Fruit fly (Drosophila melanogaster) whole organism, embryonic: ENCODE data around the gene CG43922.

Experiments
- Aef1 ChIP-seq: fragments of 200-800 bp; sonication (Bioruptor generic); IDR thresholded peaks from 3 replicates; pipeline ENCODE4 v1.3.6; 2022; ENCODE audit warnings: missing biosample characterization, missing genetic modification characterization
- Atf3 ChIP-seq: fragments of 200-800 bp; sonication (Bioruptor generic); optimal IDR thresholded peaks from 3 replicates; lab custom pipeline; 2016; ENCODE audit warnings: missing biosample characterization, missing genetic modification characterization
- Bteb2 ChIP-seq: fragments of 200-800 bp; sonication (Bioruptor generic); optimal IDR thresholded peaks from 2 replicates; lab custom pipeline; 2016; ENCODE audit warnings: missing biosample characterization, missing genetic modification characterization
- CG10274 ChIP-seq: fragments of 200-800 bp; sonication (Bioruptor generic); optimal IDR thresholded peaks from 3 replicates; lab custom pipeline; 2017; ENCODE audit warnings: missing biosample characterization, mild to moderate bottlenecking, missing genetic modification characterization
- CG10959 ChIP-seq: fragments of 200-800 bp; sonication (Bioruptor generic); IDR thresholded peaks from 2 replicates; pipeline ENCODE4 v1.3.6; 2022; ENCODE audit warnings: missing biosample characterization, missing genetic modification characterization
- CG11093 ChIP-seq: fragments of 200-800 bp; sonication (Bioruptor generic); IDR thresholded peaks from 3 replicates; pipeline ENCODE4 v1.3.6; 2022; ENCODE audit warnings: missing biosample characterization, missing genetic modification characterization
- CG11723 ChIP-seq: fragments of 200-800 bp; sonication (Bioruptor generic); optimal IDR thresholded peaks from 2 replicates; lab custom pipeline; 2017; ENCODE audit warnings: missing biosample characterization, mild to moderate bottlenecking, missing genetic modification characterization
- CG16813 ChIP-seq: fragments of 200-800 bp; sonication (Bioruptor generic); IDR thresholded peaks from 3 replicates; pipeline ENCODE4 v1.3.6; 2022; ENCODE audit warnings: missing biosample characterization, missing genetic modification characterization; ENCODE audit not compliant: partially characterized antibody
- CG17328 ChIP-seq: fragments of 200-800 bp; sonication (Bioruptor generic); IDR thresholded peaks from 2 replicates; pipeline ENCODE4 v1.3.6; 2022; ENCODE audit warnings: missing biosample characterization, missing genetic modification characterization
- CG2875 ChIP-seq: fragments of 200-800 bp; sonication (Bioruptor generic); optimal IDR thresholded peaks from 2 replicates; lab custom pipeline; 2017; ENCODE audit warnings: missing biosample characterization, mild to moderate bottlenecking, missing genetic modification characterization, missing genetic modification reagents
- CG4360 ChIP-seq: fragments of 200-800 bp; sonication (Bioruptor generic); IDR thresholded peaks from 2 replicates; pipeline ENCODE4 v1.3.6; 2022; ENCODE audit warnings: missing biosample characterization, missing genetic modification characterization
- CG4617 ChIP-seq: fragments of 200-800 bp; sonication (Bioruptor generic); optimal IDR thresholded peaks from 3 replicates; lab custom pipeline; 2016; ENCODE audit warnings: missing biosample characterization, missing genetic modification characterization, borderline replicate concordance
- CG4730 ChIP-seq: fragments of 200-800 bp; sonication (Bioruptor generic); IDR thresholded peaks from 2 replicates; pipeline ENCODE4 v1.3.6; 2022; ENCODE audit warnings: missing biosample characterization, missing genetic modification characterization
- CG4854 ChIP-seq: fragments of 200-800 bp; sonication (Bioruptor generic); optimal IDR thresholded peaks from 2 replicates; lab custom pipeline; 2016; ENCODE audit warnings: missing biosample characterization, missing genetic modification characterization, inconsistent platforms
- CG6813 ChIP-seq: fragments of 200-800 bp; sonication (Bioruptor generic); optimal IDR thresholded peaks from 2 replicates; lab custom pipeline; 2017; ENCODE audit warnings: missing biosample characterization, missing genetic modification characterization, mild to moderate bottlenecking, moderate library complexity, missing genetic modification reagents
- CG8359 ChIP-seq: fragments of 200-800 bp; sonication (Bioruptor generic); optimal IDR thresholded peaks from 2 replicates; lab custom pipeline; 2017; ENCODE audit warnings: missing biosample characterization, mild to moderate bottlenecking, missing genetic modification characterization, borderline replicate concordance
- Chrac-16 ChIP-seq: fragments of 200-800 bp; sonication (Bioruptor generic); optimal IDR thresholded peaks from 3 replicates; lab custom pipeline; 2016; ENCODE audit warnings: missing biosample characterization, missing genetic modification characterization
- D ChIP-seq, 2 experiments: fragments of 200-800 bp in 1 of 2; fragments of >200 bp in 1 of 2; sonication (Bioruptor generic) in 1 of 2; optimal IDR thresholded peaks; 2 replicates in 1 of 2; 3 replicates in 1 of 2; lab custom pipeline; 2017; ENCODE audit warnings: mild to moderate bottlenecking in 1 of 2, missing biosample characterization in 1 of 2, missing genetic modification characterization in 1 of 2, missing genetic modification reagents in 1 of 2
- Dfd ChIP-seq, 2 experiments: fragments of >200 bp; optimal IDR thresholded peaks; 2 replicates each; lab custom pipeline; 2017; ENCODE audit warnings: missing biosample characterization in 2 of 2, missing genetic modification characterization in 2 of 2
- Elba2 ChIP-seq: fragments of 200-800 bp; sonication (Bioruptor generic); optimal IDR thresholded peaks from 3 replicates; lab custom pipeline; 2016; ENCODE audit warnings: missing biosample characterization, missing genetic modification characterization
- Hmr ChIP-seq: fragments of 200-800 bp; sonication (Bioruptor generic); optimal IDR thresholded peaks from 3 replicates; lab custom pipeline; 2017; ENCODE audit warnings: mild to moderate bottlenecking, missing biosample characterization, missing genetic modification reagents, missing genetic modification characterization
- MBD-R2 ChIP-seq: fragments of 200-800 bp; sonication (Bioruptor generic); IDR thresholded peaks from 2 replicates; pipeline ENCODE4 v1.3.6; 2022; ENCODE audit warnings: missing biosample characterization, missing genetic modification characterization
- MESR4 ChIP-seq: fragments of 200-800 bp; sonication (Bioruptor generic); optimal IDR thresholded peaks from 2 replicates; lab custom pipeline; 2018; ENCODE audit warnings: missing biosample characterization, mild to moderate bottlenecking, missing genetic modification characterization, moderate library complexity
- Meics ChIP-seq: fragments of 200-800 bp; sonication (Bioruptor generic); optimal IDR thresholded peaks from 2 replicates; lab custom pipeline; 2017; ENCODE audit warnings: missing biosample characterization, mild to moderate bottlenecking, missing genetic modification characterization
- Nf-YA ChIP-seq: fragments of 200-800 bp; sonication (Bioruptor generic); IDR thresholded peaks from 2 replicates; pipeline ENCODE4 v1.3.6; 2022; ENCODE audit warnings: missing biosample characterization, missing genetic modification characterization
- Sry-β ChIP-seq: fragments of 200-800 bp; sonication (Bioruptor generic); optimal IDR thresholded peaks from 2 replicates; lab custom pipeline; 2018; ENCODE audit warnings: missing biosample characterization, mild to moderate bottlenecking, missing genetic modification characterization, moderate library complexity
- Sry-δ ChIP-seq: fragments of 200-800 bp; sonication (Bioruptor generic); optimal IDR thresholded peaks from 2 replicates; lab custom pipeline; 2016; ENCODE audit warnings: missing biosample characterization, missing genetic modification characterization
- cad ChIP-seq: fragments of >200 bp; optimal IDR thresholded peaks from 2 replicates; lab custom pipeline; 2017; ENCODE audit warnings: missing biosample characterization, missing genetic modification characterization
- fd3F ChIP-seq: fragments of 200-800 bp; sonication (Bioruptor generic); optimal IDR thresholded peaks from 2 replicates; lab custom pipeline; 2018; ENCODE audit warnings: missing biosample characterization, mild to moderate bottlenecking, missing genetic modification characterization, moderate library complexity
- hth ChIP-seq: fragments of >200 bp; optimal IDR thresholded peaks from 2 replicates; lab custom pipeline; 2017; ENCODE audit warnings: inconsistent platforms
- lov ChIP-seq, 2 experiments: fragments of 200-800 bp in 1 of 2; fragments of >200 bp in 1 of 2; sonication (Bioruptor generic) in 1 of 2; IDR thresholded peaks in 1 of 2; optimal IDR thresholded peaks in 1 of 2; 2 replicates in 1 of 2; 3 replicates in 1 of 2; pipeline versions ENCODE4 v1.3.6 to Lab custom; 2017 to 2022; ENCODE audit warnings: missing biosample characterization in 1 of 2, missing genetic modification characterization in 1 of 2
- nerfin-1 ChIP-seq: fragments of 200-800 bp; sonication (Bioruptor generic); optimal IDR thresholded peaks from 3 replicates; lab custom pipeline; 2019; ENCODE audit warnings: missing biosample characterization, mild to moderate bottlenecking, missing genetic modification characterization, moderate library complexity
- otp ChIP-seq: fragments of 200-800 bp; sonication (Bioruptor generic); IDR thresholded peaks from 3 replicates; pipeline ENCODE4, ENCODE4 v1.3.6; 2022; ENCODE audit warnings: missing biosample characterization, missing genetic modification characterization
- pho ChIP-seq: fragments of 200-800 bp; sonication (Bioruptor generic); optimal IDR thresholded peaks from 2 replicates; lab custom pipeline; 2016; ENCODE audit warnings: missing biosample characterization, missing genetic modification characterization
- prd ChIP-seq, 3 experiments: fragments of >200 bp in 2 of 3; fragments of 200-800 bp in 1 of 3; sonication (Bioruptor generic) in 1 of 3; optimal IDR thresholded peaks in 2 of 3; IDR thresholded peaks in 1 of 3; 2 replicates in 2 of 3; 3 replicates in 1 of 3; pipeline versions ENCODE4 v1.3.6 to Lab custom; 2017 to 2022; ENCODE audit warnings: missing biosample characterization in 1 of 3, missing genetic modification characterization in 1 of 3
- row ChIP-seq: fragments of 200-800 bp; sonication (Bioruptor generic); IDR thresholded peaks from 3 replicates; pipeline ENCODE4 v1.3.6; 2022; ENCODE audit warnings: missing biosample characterization, missing genetic modification characterization
- salm ChIP-seq: fragments of 200-800 bp; sonication (Bioruptor generic); optimal IDR thresholded peaks from 2 replicates; lab custom pipeline; 2018; ENCODE audit warnings: missing biosample characterization, mild to moderate bottlenecking, missing genetic modification characterization
- sd ChIP-seq: fragments of 200-800 bp; sonication (Bioruptor generic); optimal IDR thresholded peaks from 3 replicates; lab custom pipeline; 2018; ENCODE audit warnings: missing biosample characterization, mild to moderate bottlenecking, missing genetic modification characterization, moderate library complexity
- shn ChIP-seq: fragments of 200-800 bp; sonication (Bioruptor generic); optimal IDR thresholded peaks from 3 replicates; lab custom pipeline; 2016; ENCODE audit warnings: missing biosample characterization, missing genetic modification characterization
- vvl ChIP-seq: fragments of 200-800 bp; sonication (Bioruptor generic); IDR thresholded peaks from 2 replicates; pipeline ENCODE4 v1.3.6; 2022; ENCODE audit warnings: missing biosample characterization, missing genetic modification characterization
- wor ChIP-seq: fragments of 200-800 bp; sonication (Bioruptor generic); IDR thresholded peaks from 2 replicates; pipeline ENCODE4 v1.3.6; 2022; ENCODE audit warnings: missing biosample characterization, missing genetic modification characterization

Gene CG43922

dm6 chr2L:6338367-6338975 is 29.9 kb upstream of the CG43922 start, which contains the start of the genes Pez and Cpr (continued):
- peak; percentile 83 for TF ChIP-seq CG16813 (GFP tag; lab: Robert Waterston, UW)
- TF ChIP-seq Hmr: peak; percentile 86
- no peak for TF ChIP-seq shn (GFP tag; lab: Kevin White, UChicago)
- no peak for TF ChIP-seq CG11723 (GFP tag; lab: Kevin White, UChicago)
- no peak for TF ChIP-seq CG2875 (GFP tag; lab: Kevin White, UChicago)
- peak; percentile 27 for TF ChIP-seq Atf3 (GFP tag; lab: Kevin White, UChicago)
- no peak for TF ChIP-seq lov (optimal IDR thresholded peaks at IDR 0.05; lab: Kevin White, UChicago)
- TF ChIP-seq lov (GFP tag; IDR thresholded peaks at IDR 0.05; lab: Robert Waterston, UW): no peak
- no peak for TF ChIP-seq CG10274
- TF ChIP-seq CG4854 (GFP tag; lab: Kevin White, UChicago): no peak
- 0 out of 2 replicates have a peak, but pooled peaks have one; percentile 11 for TF ChIP-seq Nf-YA
- TF ChIP-seq fd3F: no peak
- TF ChIP-seq Chrac-16 (GFP tag; lab: Kevin White, UChicago): peak; percentile 20
- TF ChIP-seq prd (optimal IDR thresholded peaks at IDR 0.05; lab: Kevin White, UChicago): no peak
- no peak for TF ChIP-seq prd (GFP tag; IDR thresholded peaks at IDR 0.05; lab: Robert Waterston, UW)
- TF ChIP-seq hth (lab: Kevin White, UChicago): no peak
- TF ChIP-seq MBD-R2: peak; percentile 35; the same call in 1 of the 2 replicates
- no peak for TF ChIP-seq CG6813
- TF ChIP-seq CG11093 (GFP tag; lab: Robert Waterston, UW): no peak

- TF ChIP-seq Aef1 (no peak; the same call in 2 of the 3 replicates), MESR4 (GFP tag; lab: Kevin White, UChicago) (peak; percentile 59), vvl (GFP tag; lab: Robert Waterston, UW) (no peak), sd (tag; lab: Kevin White, UChicago) (peak; percentile 81), CG4360 (GFP tag; lab: Robert Waterston, UW) (peak; percentile 95), Meics (no peak), fd3F (no peak), nerfin-1 (peak; percentile 33), Sry-β (GFP tag; lab: Kevin White, UChicago) (peak; percentile 89), D (optimal IDR thresholded peaks at IDR 0.05; lab: Kevin White, UChicago) (peak; percentile 80), D (GFP tag; optimal IDR thresholded peaks at IDR 0.05; lab: Kevin White, UChicago) (no peak), CG10959 (GFP tag; lab: Robert Waterston, UW) (no peak), Bteb2 (GFP tag; lab: Kevin White, UChicago) (no peak), Dfd (GFP tag; optimal IDR thresholded peaks at IDR 0.05; lab: Kevin White, UChicago) (no peak), CG17328 (GFP tag; lab: Robert Waterston, UW) (0 out of 2 replicates have a peak, but pooled peaks have one; percentile 14), CG8359 (no peak), wor (GFP tag; lab: Robert Waterston, UW) (no peak), pho (GFP tag; lab: Kevin White, UChicago) (no peak), otp (GFP tag; lab: Robert Waterston, UW) (no peak), CG4617 (GFP tag; lab: Kevin White, UChicago) (peak; percentile 47), salm (tag; lab: Kevin White, UChicago) (no peak), CG4730 (no peak), cad (GFP tag; lab: Kevin White, UChicago) (no peak), row (GFP tag; lab: Robert Waterston, UW) (peak; percentile 37; the same call in 1 of the 3 replicates), Sry-δ (GFP tag; lab: Kevin White, UChicago) (no peak), Elba2 (GFP tag; lab: Kevin White, UChicago) (peak; percentile 81)
Observed at dm6 chr2L:6337843-6338366, 29.4 kb upstream of the CG43922 start.
